Worm (Caenorhabditis elegans) whole organism, late embryonic: ENCODE results near the gene C26F1.1.

Source experiments
- F13H6.1 ChIP-seq: sonication (generic microtip); optimal IDR thresholded peaks from 2 replicates; lab custom pipeline; 2016; ENCODE audit warnings: missing genetic modification characterization, missing compliant biosample characterization
- ceh-14 ChIP-seq: sonication (generic microtip); optimal IDR thresholded peaks from 2 replicates; lab custom pipeline; 2016; ENCODE audit warnings: missing genotype, missing genetic modification characterization, missing compliant biosample characterization
- ceh-18 ChIP-seq: sonication (generic microtip); optimal IDR thresholded peaks from 2 replicates; lab custom pipeline; 2016; ENCODE audit warnings: missing genetic modification characterization, missing compliant biosample characterization
- fkh-10 ChIP-seq: fragments of 150-350 bp; optimal IDR thresholded peaks from 2 replicates; lab custom pipeline; 2014; ENCODE audit warnings: missing biosample characterization, missing genetic modification reagents, missing genetic modification characterization
- nhr-11 ChIP-seq: fragments of 150-350 bp; optimal IDR thresholded peaks from 2 replicates; lab custom pipeline; 2014; ENCODE audit warnings: missing biosample characterization, missing genetic modification characterization
- pag-3 ChIP-seq: sonication (generic microtip); optimal IDR thresholded peaks from 2 replicates; lab custom pipeline; 2016; ENCODE audit warnings: missing compliant biosample characterization, missing genetic modification characterization, borderline replicate concordance
- ttx-3 ChIP-seq: sonication (generic microtip); optimal IDR thresholded peaks from 2 replicates; lab custom pipeline; 2016; ENCODE audit warnings: missing genetic modification reagents, missing genetic modification characterization, missing compliant biosample characterization

DNA sequence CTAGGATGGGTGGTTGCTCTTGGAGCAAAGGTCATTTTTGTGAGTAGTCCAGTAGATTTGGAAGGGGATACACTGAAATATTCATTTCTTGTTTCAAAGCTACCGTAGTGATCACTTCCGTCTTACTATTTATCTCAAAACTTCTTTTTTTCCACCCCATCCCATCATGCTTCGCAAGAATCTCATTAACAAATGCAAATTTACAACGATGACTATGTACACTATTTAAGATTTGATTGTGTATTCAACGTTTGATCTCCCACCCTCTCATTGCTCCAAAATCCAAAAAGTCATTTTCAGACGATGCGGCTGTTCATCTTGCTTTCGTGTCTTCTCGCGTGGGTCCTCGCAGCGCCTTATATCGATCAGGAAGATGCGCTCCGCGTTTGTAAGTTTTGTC is 7.8 kb downstream of the C26F1.1 start, which contains the start of gene flp-21:
- TF ChIP-seq ceh-18 (no peak), ceh-14 (tag; lab: Kevin White, UChicago) (no peak), ttx-3 (tag; lab: Kevin White, UChicago) (no peak), fkh-10 (GFP tag; lab: Kevin White, UChicago) (no peak), nhr-11 (tag; lab: Kevin White, UChicago) (no peak), pag-3 (tag; lab: Kevin White, UChicago) (no peak), F13H6.1 (tag; lab: Kevin White, UChicago) (no peak)
